Fruit fly (Drosophila melanogaster): ENCODE results near the gene S6k.

S6k gene

dm6 chr3L:5749616-5750336 is 61.0 kb downstream of the S6k start (continued):
- TF ChIP-seq CG16863 (GFP tag; optimal IDR thresholded peaks at IDR 0.05): no peak
- peak; percentile 23 for TF ChIP-seq nmo (GFP tag; optimal IDR thresholded peaks at IDR 0.05)
- no peak for TF ChIP-seq dmrt99B (tag; optimal IDR thresholded peaks at IDR 0.05)
- TF ChIP-seq CTCF (GFP tag; optimal IDR thresholded peaks at IDR 0.05): peak; percentile 97
- no peak for TF ChIP-seq CG4707 (GFP tag; optimal IDR thresholded peaks at IDR 0.05)
- TF ChIP-seq HmgD (GFP tag; optimal IDR thresholded peaks at IDR 0.05): peak; percentile 25
- no peak for TF ChIP-seq CG34224 (GFP tag; IDR thresholded peaks at IDR 0.05; ENCODE audit: partially characterized antibody)
- TF ChIP-seq gcm (GFP tag; optimal IDR thresholded peaks at IDR 0.05): no peak
- TF ChIP-seq CG12299 (tag; optimal IDR thresholded peaks at IDR 0.05): no peak
- no peak for TF ChIP-seq HLH54F (GFP tag; optimal IDR thresholded peaks at IDR 0.05)
- no peak for TF ChIP-seq CrebB (tag; optimal IDR thresholded peaks at IDR 0.05)
- TF ChIP-seq cg (GFP tag; optimal IDR thresholded peaks at IDR 0.05): no peak
- TF ChIP-seq CG8765 (GFP tag; IDR thresholded peaks at IDR 0.05): no peak
- TF ChIP-seq CG6854 (GFP tag; optimal IDR thresholded peaks at IDR 0.05): no peak
- TF ChIP-seq abd-A (tag; optimal IDR thresholded peaks at IDR 0.05): no peak
- no peak for TF ChIP-seq CG3281 (GFP tag; optimal IDR thresholded peaks at IDR 0.05)
- no peak for TF ChIP-seq Nf-YB (GFP tag; optimal IDR thresholded peaks at IDR 0.05)
- TF ChIP-seq sens-2 (GFP tag; IDR thresholded peaks at IDR 0.05): no peak
- no peak for TF ChIP-seq Pdp1 (GFP tag; optimal IDR thresholded peaks at IDR 0.05)
- TF ChIP-seq seq (GFP tag; IDR thresholded peaks at IDR 0.05): no peak
- no peak for TF ChIP-seq Atf-2 (GFP tag; optimal IDR thresholded peaks at IDR 0.05)
- TF ChIP-seq pnt (GFP tag; optimal IDR thresholded peaks at IDR 0.05): no peak
- TF ChIP-seq klu (GFP tag; IDR thresholded peaks at IDR 0.05): no peak
- TF ChIP-seq tna (GFP tag; IDR thresholded peaks at IDR 0.05; ENCODE audit: partially characterized antibody): no peak
- no peak for TF ChIP-seq CG9727 (GFP tag; optimal IDR thresholded peaks at IDR 0.05)
- no peak for TF ChIP-seq Neu2 (GFP tag; optimal IDR thresholded peaks at IDR 0.05; ENCODE audit: borderline replicate concordance)
- TF ChIP-seq dysf (GFP tag; IDR thresholded peaks at IDR 0.05): no peak
- TF ChIP-seq hth (optimal IDR thresholded peaks at IDR 0.05): no peak
- TF ChIP-seq PHDP (tag; optimal IDR thresholded peaks at IDR 0.05): no peak
- no peak for TF ChIP-seq Tbp (GFP tag; optimal IDR thresholded peaks at IDR 0.05)
- no peak for TF ChIP-seq sim (GFP tag; IDR thresholded peaks at IDR 0.05)
- no peak for TF ChIP-seq Sox100B (GFP tag; optimal IDR thresholded peaks at IDR 0.05)
- TF ChIP-seq tx (GFP tag; optimal IDR thresholded peaks at IDR 0.05): no peak
- no peak for TF ChIP-seq pan (optimal IDR thresholded peaks at IDR 0.05)
- TF ChIP-seq pan (GFP tag; optimal IDR thresholded peaks at IDR 0.05 in 1 of 2, IDR thresholded peaks at IDR 0.05 in 1 of 2): no peak
- no peak for TF ChIP-seq fd3F (GFP tag; optimal IDR thresholded peaks at IDR 0.05)
- no peak for TF ChIP-seq wor (GFP tag; IDR thresholded peaks at IDR 0.05)
- TF ChIP-seq CG11723 (GFP tag; optimal IDR thresholded peaks at IDR 0.05): no peak
- no peak for TF ChIP-seq HLHmδ (GFP tag; optimal IDR thresholded peaks at IDR 0.05)
- no peak for TF ChIP-seq CG11696 (GFP tag; IDR thresholded peaks at IDR 0.05)
- no peak for TF ChIP-seq her (GFP tag; optimal IDR thresholded peaks at IDR 0.05)
- TF ChIP-seq CG15601 (tag; optimal IDR thresholded peaks at IDR 0.05): peak; percentile 17
- TF ChIP-seq Ravus (GFP tag; IDR thresholded peaks at IDR 0.05): no peak
- TF ChIP-seq CG9609 (GFP tag; optimal IDR thresholded peaks at IDR 0.05): no peak
- TF ChIP-seq CkIIα-i1 (GFP tag; IDR thresholded peaks at IDR 0.05): no peak
- peak; percentile 47; the same call in 1 of the 3 replicates for TF ChIP-seq Opbp (GFP tag; IDR thresholded peaks at IDR 0.05; ENCODE audit: partially characterized antibody)
- no peak for TF ChIP-seq ro (GFP tag; IDR thresholded peaks at IDR 0.05)
- TF ChIP-seq Atf6 (GFP tag; IDR thresholded peaks at IDR 0.05): no peak
- TF ChIP-seq pb (GFP tag; optimal IDR thresholded peaks at IDR 0.05): no peak
- TF ChIP-seq tll (GFP tag; optimal IDR thresholded peaks at IDR 0.05): no peak
- TF ChIP-seq CG5245 (GFP tag; optimal IDR thresholded peaks at IDR 0.05): no peak

Data from whole organism, embryonic.